Worm (Caenorhabditis elegans) whole organism, early embryonic: Measurements from ENCODE around the gene fbxb-88.

Experiments
- B0310.2 ChIP-seq: sonication (generic microtip); optimal IDR thresholded peaks from 2 replicates; lab custom pipeline; 2016; ENCODE audit warnings: mild to moderate bottlenecking, missing genetic modification characterization, missing compliant biosample characterization
- F13C5.2 ChIP-seq: sonication (generic microtip); optimal IDR thresholded peaks from 2 replicates; lab custom pipeline; 2017; ENCODE audit warnings: mild to moderate bottlenecking, missing genetic modification characterization, inconsistent platforms, missing compliant biosample characterization
- aly-1 ChIP-seq: sonication (generic microtip); optimal IDR thresholded peaks from 2 replicates; lab custom pipeline; 2016; ENCODE audit warnings: missing genetic modification characterization, missing compliant biosample characterization
- ama-1 ChIP-seq: fragments of 150-350 bp; optimal IDR thresholded peaks from 2 replicates; lab custom pipeline; 2014
- ceh-13 ChIP-seq: fragments of 200-800 bp; sonication (Bioruptor generic); optimal IDR thresholded peaks from 2 replicates; lab custom pipeline; 2018; ENCODE audit warnings: mild to moderate bottlenecking, missing genetic modification characterization, missing compliant biosample characterization
- ceh-36 ChIP-seq: sonication (generic microtip); optimal IDR thresholded peaks from 2 replicates; lab custom pipeline; 2016; ENCODE audit warnings: missing genetic modification characterization, inconsistent platforms, missing compliant biosample characterization
- ets-7 ChIP-seq: sonication (generic microtip); optimal IDR thresholded peaks from 2 replicates; lab custom pipeline; 2016; ENCODE audit warnings: missing genotype, missing genetic modification characterization, missing compliant biosample characterization
- flt-1 ChIP-seq: fragments of 200-800 bp; sonication (Bioruptor generic); IDR thresholded peaks from 2 replicates; pipeline ENCODE4 v1.3.6; 2022; ENCODE audit warnings: missing genetic modification characterization, missing compliant biosample characterization
- hmbx-1 ChIP-seq: sonication (generic microtip); optimal IDR thresholded peaks from 2 replicates; lab custom pipeline; 2016; ENCODE audit warnings: mild to moderate bottlenecking, missing genetic modification characterization, missing compliant biosample characterization
- hmg-4 ChIP-seq: fragments of 200-800 bp; sonication (Bioruptor generic); optimal IDR thresholded peaks from 2 replicates; lab custom pipeline; 2018; ENCODE audit warnings: mild to moderate bottlenecking, missing genetic modification characterization, missing compliant biosample characterization
- hnd-1 ChIP-seq: sonication (generic microtip); optimal IDR thresholded peaks from 2 replicates; lab custom pipeline; 2016; ENCODE audit warnings: missing genetic modification characterization, missing compliant biosample characterization
- pes-1 ChIP-seq: fragments of 200-800 bp; sonication (Bioruptor generic); IDR thresholded peaks from 2 replicates; pipeline ENCODE4 v1.3.6; 2022; ENCODE audit warnings: missing genetic modification reagents, missing genetic modification characterization, missing compliant biosample characterization
- scrt-1 ChIP-seq: fragments of 200-800 bp; sonication (Bioruptor generic); IDR thresholded peaks from 2 replicates; pipeline ENCODE4 v1.3.6; 2022; ENCODE audit warnings: missing genetic modification characterization, missing compliant biosample characterization
- sea-1 ChIP-seq: fragments of 200-800 bp; sonication (Bioruptor generic); conservative IDR thresholded peaks from 2 replicates; pipeline ENCODE4 v1.3.6; 2022; ENCODE audit warnings: missing genetic modification characterization, missing compliant biosample characterization
- tbx-11 ChIP-seq: fragments of 200-800 bp; sonication (Bioruptor generic); IDR thresholded peaks from 2 replicates; pipeline ENCODE4 v1.3.6; 2022; ENCODE audit warnings: missing genetic modification characterization, missing compliant biosample characterization
- tbx-37 ChIP-seq: fragments of 200-800 bp; sonication (Bioruptor generic); conservative IDR thresholded peaks from 2 replicates; pipeline ENCODE4 v1.3.6; 2022; ENCODE audit warnings: missing genetic modification reagents, missing genetic modification characterization, missing compliant biosample characterization
- tra-4 ChIP-seq: sonication (generic microtip); optimal IDR thresholded peaks from 2 replicates; lab custom pipeline; 2017; ENCODE audit warnings: missing genetic modification characterization, missing compliant biosample characterization

The fbxb-88 gene

DNA sequence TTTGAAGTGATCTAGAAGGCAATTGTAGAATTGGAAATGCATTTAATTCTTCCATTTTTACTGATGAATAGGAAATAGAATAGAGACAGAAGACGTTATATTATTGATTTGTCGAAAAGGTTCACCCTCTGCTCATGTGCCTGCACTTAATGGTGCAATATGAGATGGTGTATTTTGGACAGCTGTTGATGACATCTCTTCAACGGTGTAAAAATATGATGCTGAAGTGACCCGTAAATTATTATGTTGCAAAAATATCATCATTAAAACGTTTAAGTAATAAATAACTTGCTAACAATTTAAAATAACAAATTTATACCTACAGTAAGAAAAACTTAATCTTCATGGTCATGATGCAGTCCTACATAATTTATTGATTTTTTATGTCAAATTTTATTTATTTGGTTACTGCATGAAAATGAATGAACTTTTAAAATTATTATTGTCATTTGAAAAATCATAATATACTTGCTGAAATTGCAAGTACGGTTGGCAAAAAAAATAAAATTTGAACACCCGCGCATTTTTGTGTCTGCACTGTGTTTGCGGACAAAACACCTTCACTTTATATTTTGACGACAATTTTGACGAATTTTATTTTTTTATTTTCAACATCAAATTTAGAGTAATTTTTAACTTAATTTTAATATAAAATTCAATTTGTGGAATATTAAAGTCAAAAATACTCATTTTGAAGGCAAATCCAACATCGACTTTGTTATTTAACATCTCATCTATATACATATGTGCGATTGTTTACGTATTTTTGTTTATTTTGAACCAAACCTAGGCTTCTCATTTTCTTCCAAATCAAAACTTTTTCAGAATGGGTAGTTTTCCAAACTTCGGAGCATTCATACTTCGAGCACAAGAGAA lies at the start of gene fbxb-88, which contains the start of gene tbck-1:
Gene fbxb-88 (minus strand): TSS at position 151 of the 876 bp plus-strand sequence.
Gene tbck-1 (plus strand): TSS at position 826 of the 876 bp plus-strand sequence.
- TF ChIP-seq ets-7 (no peak), F13C5.2 (tag; lab: Kevin White, UChicago) (peak; percentile 46)

DNA sequence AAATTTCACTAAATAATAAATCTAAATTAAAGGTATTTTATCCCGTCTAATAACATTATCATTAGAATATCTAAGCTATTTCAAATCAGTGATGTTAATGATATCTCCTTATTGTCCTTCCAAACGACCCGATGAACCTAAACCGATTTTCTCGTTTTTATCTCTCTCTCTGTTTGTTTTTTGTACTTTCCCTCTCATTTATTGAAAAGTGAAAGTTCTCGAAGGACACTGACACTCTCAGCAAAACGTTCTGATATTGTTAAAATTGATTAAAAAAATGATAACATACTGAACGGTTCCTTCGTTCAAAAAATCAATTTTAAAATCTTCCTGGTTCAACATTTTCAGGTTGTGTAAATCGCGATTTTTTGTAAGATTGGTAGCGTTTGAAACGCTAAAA lies 48.4 kb upstream of the fbxb-88 start, which contains the start of gene F11G11.13:
Gene F11G11.13 (minus strand): TSS at position 89 of the 400 bp plus-strand sequence.
- TF ChIP-seq tra-4 (tag; lab: Kevin White, UChicago) (no peak), aly-1 (tag; lab: Kevin White, UChicago) (no peak), pes-1 (GFP tag; lab: Robert Waterston, UW) (no peak), F13C5.2 (tag; lab: Kevin White, UChicago) (no peak), flt-1 (GFP tag; lab: Robert Waterston, UW) (no peak), tbx-37 (GFP tag; lab: Robert Waterston, UW) (no peak), ceh-13 (GFP tag; lab: Kevin White, UChicago) (no peak), ama-1 (lab: Kevin White, UChicago) (no peak), hnd-1 (no peak)

DNA sequence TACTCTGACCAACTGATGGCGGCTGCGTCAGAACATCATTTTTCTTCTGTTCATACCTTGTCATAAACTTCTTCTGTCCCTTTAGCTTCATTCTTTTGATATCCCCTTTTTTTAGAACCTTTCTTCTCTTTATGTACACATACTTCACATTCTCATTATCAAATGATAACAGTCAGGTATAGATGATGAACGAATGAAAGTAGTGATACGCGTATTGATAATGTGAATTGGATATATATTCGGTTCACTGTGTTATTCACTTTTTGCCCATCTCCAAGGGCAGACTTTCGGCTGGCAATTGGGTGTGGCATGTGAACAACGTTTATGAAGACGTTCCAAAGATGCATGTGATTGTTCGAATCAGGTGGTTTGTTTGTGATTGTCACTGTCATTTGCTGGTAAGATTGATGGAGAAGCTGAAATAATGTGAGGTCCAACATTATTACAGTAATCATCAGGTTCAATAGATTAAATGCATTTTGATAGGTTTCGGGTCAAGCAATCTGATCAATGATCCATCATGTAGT lies 46.7 kb upstream of the fbxb-88 start, which contains the start of gene F11G11.15:
Gene F11G11.15 (plus strand): TSS at position 511 of the 527 bp plus-strand sequence.
- TF ChIP-seq ceh-13 (GFP tag; lab: Kevin White, UChicago) (no peak), pes-1 (GFP tag; lab: Robert Waterston, UW) (no peak), ama-1 (lab: Kevin White, UChicago) (no peak), ets-7 (no peak), hmbx-1 (tag; lab: Kevin White, UChicago) (no peak), ceh-36 (tag; lab: Kevin White, UChicago) (no peak)

DNA sequence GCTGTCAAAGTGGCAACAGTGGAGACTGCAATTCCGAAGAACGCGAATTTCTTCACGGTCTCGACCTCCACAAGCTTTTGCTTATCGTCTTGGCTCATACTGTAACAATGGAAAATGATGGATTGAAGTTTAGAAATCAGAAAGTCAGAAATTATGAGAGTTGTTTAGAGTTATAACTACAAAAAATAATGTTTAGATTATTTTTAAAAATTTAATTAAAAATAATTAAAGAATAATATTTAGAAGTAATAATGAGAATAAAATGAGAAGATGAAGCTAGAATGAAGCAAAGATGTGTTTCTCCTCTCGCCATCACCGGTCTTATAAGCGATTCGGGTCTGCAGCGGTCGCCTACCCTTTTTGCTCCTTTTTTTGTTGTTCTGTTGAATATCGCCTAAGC lies 45.3 kb upstream of the fbxb-88 start, which contains the start of gene col-73:
Gene col-73 (minus strand): TSS at position 101 of the 400 bp plus-strand sequence.
- no peak for TF ChIP-seq tra-4 (tag; lab: Kevin White, UChicago)
- no peak for TF ChIP-seq hmg-4
- TF ChIP-seq scrt-1 (GFP tag; lab: Robert Waterston, UW): no peak
- no peak for TF ChIP-seq tbx-11 (GFP tag; lab: Robert Waterston, UW)
- no peak for TF ChIP-seq hnd-1
- no peak for TF ChIP-seq hmbx-1 (tag; lab: Kevin White, UChicago)
- TF ChIP-seq ama-1 (lab: Kevin White, UChicago): no peak

DNA sequence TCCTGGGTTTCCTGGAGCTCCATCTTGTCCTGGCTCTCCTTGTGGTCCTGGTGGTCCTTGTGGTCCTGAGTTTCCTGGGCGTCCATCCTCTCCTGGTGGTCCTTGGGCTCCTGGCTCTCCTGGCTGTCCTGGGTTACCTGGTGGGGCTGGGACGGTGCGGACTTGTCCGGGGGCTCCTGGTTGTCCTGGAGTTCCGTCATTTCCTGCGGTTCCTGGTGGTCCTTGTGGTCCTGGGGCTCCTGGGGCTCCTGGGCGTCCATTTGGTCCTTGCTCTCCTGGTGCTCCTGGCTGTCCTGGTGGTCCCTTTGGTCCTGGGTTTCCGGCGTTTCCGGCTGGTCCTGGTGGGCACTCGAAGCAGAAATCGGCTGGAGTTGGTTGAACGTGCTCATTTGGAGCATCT lies 44.7 kb upstream of the fbxb-88 start:
- TF ChIP-seq sea-1 (GFP tag; lab: Robert Waterston, UW): 0 out of 2 replicates have a peak, but pooled peaks have one; percentile 24

DNA sequence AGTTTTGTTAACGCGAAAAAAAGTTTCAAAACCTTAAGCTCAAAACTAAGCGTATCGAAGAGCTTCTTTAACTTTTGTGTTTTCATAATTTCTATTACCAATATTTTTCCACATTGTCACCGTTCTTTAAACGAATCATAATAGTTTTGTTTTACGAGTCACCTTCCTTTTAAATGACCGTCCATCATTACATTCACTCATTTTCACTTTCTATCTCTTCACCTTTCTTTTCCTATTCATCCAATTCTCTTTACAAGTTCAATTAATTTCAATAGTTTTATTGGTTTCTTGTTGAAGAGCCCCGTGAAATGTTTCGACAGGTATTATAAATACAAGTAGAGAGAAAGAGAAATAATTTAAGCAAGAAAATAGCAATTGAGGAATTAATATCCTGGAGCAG lies 44.1 kb upstream of the fbxb-88 start:
- no peak for TF ChIP-seq F13C5.2 (tag; lab: Kevin White, UChicago)
- TF ChIP-seq ceh-36 (tag; lab: Kevin White, UChicago): no peak
- no peak for TF ChIP-seq scrt-1 (GFP tag; lab: Robert Waterston, UW)
- TF ChIP-seq aly-1 (tag; lab: Kevin White, UChicago): no peak
- TF ChIP-seq ets-7: no peak
- no peak for TF ChIP-seq flt-1 (GFP tag; lab: Robert Waterston, UW)
- TF ChIP-seq hnd-1: no peak
- TF ChIP-seq tra-4 (tag; lab: Kevin White, UChicago): no peak
- TF ChIP-seq sea-1 (GFP tag; lab: Robert Waterston, UW): no peak
- no peak for TF ChIP-seq ama-1 (lab: Kevin White, UChicago)
- no peak for TF ChIP-seq tbx-11 (GFP tag; lab: Robert Waterston, UW)
- no peak for TF ChIP-seq ceh-13 (GFP tag; lab: Kevin White, UChicago)
- TF ChIP-seq pes-1 (GFP tag; lab: Robert Waterston, UW): no peak
- TF ChIP-seq hmbx-1 (tag; lab: Kevin White, UChicago): no peak
- TF ChIP-seq B0310.2 (tag; lab: Kevin White, UChicago): no peak

DNA sequence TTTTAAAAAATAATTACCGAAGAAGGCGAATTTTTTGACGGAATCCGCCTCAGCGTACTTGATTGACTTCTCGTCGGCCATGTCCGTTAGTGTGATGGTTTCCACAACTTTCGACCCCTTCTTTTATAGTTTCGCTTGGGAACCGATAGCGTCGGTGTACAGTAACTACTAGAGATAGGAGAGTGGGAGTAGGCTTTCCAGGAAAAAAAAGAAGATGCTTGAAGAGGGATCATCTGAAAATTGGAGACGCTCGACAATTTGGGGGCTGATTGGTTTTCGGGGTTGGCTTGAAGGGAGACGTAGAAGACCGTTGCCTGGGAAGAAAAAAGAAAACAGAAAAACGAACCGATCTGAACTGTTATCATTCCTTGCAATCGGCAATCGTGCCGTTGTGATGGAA lies 43.0 kb upstream of the fbxb-88 start, which contains the start of gene col-20:
Gene col-20 (minus strand): TSS at position 101 of the 400 bp plus-strand sequence.
- TF ChIP-seq pes-1 (GFP tag; lab: Robert Waterston, UW) (no peak), tbx-11 (GFP tag; lab: Robert Waterston, UW) (no peak), tra-4 (tag; lab: Kevin White, UChicago) (no peak), scrt-1 (GFP tag; lab: Robert Waterston, UW) (no peak), hmg-4 (no peak), aly-1 (tag; lab: Kevin White, UChicago) (no peak), sea-1 (GFP tag; lab: Robert Waterston, UW) (no peak), ceh-13 (GFP tag; lab: Kevin White, UChicago) (no peak), hnd-1 (no peak), flt-1 (GFP tag; lab: Robert Waterston, UW) (no peak), hmbx-1 (tag; lab: Kevin White, UChicago) (no peak), B0310.2 (tag; lab: Kevin White, UChicago) (no peak), F13C5.2 (tag; lab: Kevin White, UChicago) (no peak), ama-1 (lab: Kevin White, UChicago) (no peak), ceh-36 (tag; lab: Kevin White, UChicago) (no peak), ets-7 (no peak), tbx-37 (GFP tag; lab: Robert Waterston, UW) (no peak)
